Worm (Caenorhabditis elegans) whole organism, L4/young adult: Measurements from ENCODE around the gene mrps-31.

ENCODE experiments used
- W03F9.2 ChIP-seq: fragments of 150-350 bp; optimal IDR thresholded peaks from 2 replicates; lab custom pipeline; 2014; ENCODE audit warnings: missing biosample characterization, missing genetic modification characterization
- dao-5 ChIP-seq: sonication (generic microtip); optimal IDR thresholded peaks from 2 replicates; lab custom pipeline; 2016; ENCODE audit warnings: missing genotype, missing genetic modification characterization, moderate library complexity, missing compliant biosample characterization

DNA sequence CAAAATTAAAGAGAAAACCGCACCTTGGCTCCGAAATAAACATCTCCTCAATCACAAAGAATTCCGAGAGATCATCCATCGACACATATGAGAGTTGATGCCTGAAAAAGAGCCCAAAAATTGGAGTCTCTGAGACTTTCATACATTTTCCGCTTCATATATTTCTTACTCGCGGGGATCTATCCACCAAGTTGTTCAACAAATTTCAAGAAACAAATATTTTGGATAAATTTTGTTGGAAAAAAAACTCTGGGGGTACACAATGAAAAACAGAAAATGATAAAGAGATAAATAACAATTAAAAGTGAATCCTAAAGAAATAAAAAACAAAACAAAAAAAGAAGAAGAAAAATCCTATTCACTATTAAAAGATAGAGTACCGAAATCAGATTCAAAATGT, 3.1 kb downstream of the mrps-31 start, which contains the start of gene sel-8:
- TF ChIP-seq W03F9.2 (tag; lab: Kevin White, UChicago) (no peak), dao-5 (tag; lab: Kevin White, UChicago) (no peak)
